Worm (Caenorhabditis elegans): ENCODE measurements around the gene F25D1.5.

The F25D1.5 gene

ce11 chrV:10578938-10579337, 32.4 kb upstream of the F25D1.5 start, which contains the start of the genes erh-1 and lpd-9 (continued):
- TF ChIP-seq ceh-100 (GFP tag; IDR thresholded peaks at IDR 0.05) (no peak; the same call in 1 of the 2 replicates), hmg-20 (GFP tag; IDR thresholded peaks at IDR 0.05) (peak; percentile 48; the same call in 1 of the 2 replicates), pha-4 (tag; optimal IDR thresholded peaks at IDR 0.05) (no peak), hrde-1 (tag; optimal IDR thresholded peaks at IDR 0.05; ENCODE audit: borderline replicate concordance) (peak; percentile 1), sea-2 (GFP tag; IDR thresholded peaks at IDR 0.05) (no peak), lag-1 (GFP tag; IDR thresholded peaks at IDR 0.05) (no peak), atf-7 (tag; optimal IDR thresholded peaks at IDR 0.05) (peak; percentile 2), K12H6.12 (tag; optimal IDR thresholded peaks at IDR 0.05) (no peak), madf-3 (GFP tag; IDR thresholded peaks at IDR 0.05) (peak; percentile 77; the same call in 1 of the 2 replicates), madf-8 (GFP tag; conservative IDR thresholded peaks at IDR 0.05) (peak; percentile 40; the same call in 1 of the 2 replicates), T07F8.4 (tag; optimal IDR thresholded peaks at IDR 0.05) (no peak), ceh-27 (GFP tag; optimal IDR thresholded peaks at IDR 0.05) (peak; percentile 7), K11D2.4 (GFP tag; IDR thresholded peaks at IDR 0.05) (peak; percentile 63; the same call in 1 of the 2 replicates), egl-18 (GFP tag; IDR thresholded peaks at IDR 0.05) (no peak)

ce11 chrV:10578226-10578625, 31.6 kb upstream of the F25D1.5 start, which contains the start of gene mics-1:
Gene mics-1 (minus strand): TSS chrV:10578326.
- TF ChIP-seq nhr-80 (tag; optimal IDR thresholded peaks at IDR 0.05) (no peak), Y53G8AR.9 (GFP tag; conservative IDR thresholded peaks at IDR 0.05) (0 out of 2 replicates have a peak, but pooled peaks have one; percentile 33)

ce11 chrV:10576319-10576718, 29.7 kb upstream of the F25D1.5 start, which contains the start of gene vps-54:
Gene vps-54 (minus strand): TSS chrV:10576419.
- TF ChIP-seq mcd-1 (GFP tag; IDR thresholded peaks at IDR 0.05): 0 out of 2 replicates have a peak, but pooled peaks have one; percentile 9
- TF ChIP-seq madf-10 (tag; optimal IDR thresholded peaks at IDR 0.05): no peak

ce11 chrV:10574197-10574596, 27.6 kb upstream of the F25D1.5 start:
- TF ChIP-seq madf-6 (GFP tag; IDR thresholded peaks at IDR 0.05) (no peak), ccch-3 (GFP tag; optimal IDR thresholded peaks at IDR 0.05) (no peak), ceh-27 (GFP tag; optimal IDR thresholded peaks at IDR 0.05) (no peak), snpc-3.4 (tag; optimal IDR thresholded peaks at IDR 0.05) (no peak), Y53F4B.3 (GFP tag; IDR thresholded peaks at IDR 0.05) (no peak), lin-40 (tag; optimal IDR thresholded peaks at IDR 0.05) (no peak), Y53G8AR.9 (GFP tag; conservative IDR thresholded peaks at IDR 0.05) (no peak), tbx-9 (tag; optimal IDR thresholded peaks at IDR 0.05; ENCODE audit: borderline replicate concordance) (no peak), C06A6.2 (GFP tag; conservative IDR thresholded peaks at IDR 0.05) (no peak), attf-5 (GFP tag; optimal IDR thresholded peaks at IDR 0.05) (no peak), ztf-28 (GFP tag; IDR thresholded peaks at IDR 0.05) (no peak), mel-28 (tag; optimal IDR thresholded peaks at IDR 0.05; ENCODE audit: borderline replicate concordance) (no peak), K12H6.12 (tag; optimal IDR thresholded peaks at IDR 0.05) (no peak), lsl-1 (GFP tag; optimal IDR thresholded peaks at IDR 0.05) (no peak), Y56A3A.18 (GFP tag; IDR thresholded peaks at IDR 0.05) (no peak), dpl-1 (GFP tag; optimal IDR thresholded peaks at IDR 0.05) (no peak), lin-35 (GFP tag; optimal IDR thresholded peaks at IDR 0.05) (no peak), attf-6 (GFP tag; IDR thresholded peaks at IDR 0.05) (no peak), ZK185.1 (tag; optimal IDR thresholded peaks at IDR 0.05; ENCODE audit: poor library complexity, severe bottlenecking) (no peak)
